Worm (Caenorhabditis elegans) whole organism, L4 larva: ENCODE data around the gene C33D9.10.

Experiments used
- F26F4.8 ChIP-seq: fragments of 200-800 bp; sonication (Bioruptor generic); conservative IDR thresholded peaks from 2 replicates; pipeline ENCODE4 v1.3.6; 2022; ENCODE audit warnings: missing genetic modification characterization, missing compliant biosample characterization
- F49E8.2 ChIP-seq: sonication (generic microtip); optimal IDR thresholded peaks from 2 replicates; lab custom pipeline; 2016; ENCODE audit warnings: missing compliant biosample characterization, mild to moderate bottlenecking, missing genetic modification characterization, borderline replicate concordance
- Y75B8A.6 ChIP-seq: fragments of 200-800 bp; sonication (Bioruptor generic); IDR thresholded peaks from 2 replicates; pipeline ENCODE4 v1.3.6; 2022; ENCODE audit warnings: missing genetic modification reagents, missing genetic modification characterization, missing compliant biosample characterization
- ZK546.5 ChIP-seq, 2 experiments: sonication (generic microtip); optimal IDR thresholded peaks; 2 replicates each; lab custom pipeline; 2017; ENCODE audit warnings: missing biosample characterization in 2 of 2, missing genetic modification characterization in 2 of 2
- aha-1 ChIP-seq: fragments of 150-350 bp; peaks from one replicate; lab custom pipeline; 2014; ENCODE audit warnings: missing biosample characterization, missing genetic modification characterization
- arid-1 ChIP-seq: fragments of 200-800 bp; sonication (Bioruptor generic); conservative IDR thresholded peaks from 2 replicates; pipeline ENCODE4 v1.3.6; 2022; ENCODE audit warnings: missing genetic modification reagents, missing genetic modification characterization, missing compliant biosample characterization
- ceh-28 ChIP-seq: fragments of 150-350 bp; optimal IDR thresholded peaks from 2 replicates; lab custom pipeline; 2014; ENCODE audit warnings: missing biosample characterization, missing genetic modification reagents, missing genetic modification characterization
- ceh-32 ChIP-seq: sonication (generic microtip); optimal IDR thresholded peaks from 2 replicates; lab custom pipeline; 2016; ENCODE audit warnings: mild to moderate bottlenecking, missing genetic modification characterization, missing compliant biosample characterization; ENCODE audit not compliant: poor library complexity
- cey-2 ChIP-seq: sonication (generic microtip); optimal IDR thresholded peaks from 3 replicates; lab custom pipeline; 2017; ENCODE audit warnings: missing genetic modification characterization, mild to moderate bottlenecking, missing compliant biosample characterization, antibody characterized with exemption, borderline replicate concordance; ENCODE audit not compliant: insufficient read depth
- daf-16 ChIP-seq, 3 experiments: sonication (generic microtip); optimal IDR thresholded peaks; 2 replicates each; lab custom pipeline; 2016 to 2017; ENCODE audit warnings: missing genetic modification characterization in 3 of 3, missing genetic modification reagents in 3 of 3, mild to moderate bottlenecking in 2 of 3, missing compliant biosample characterization in 2 of 3, missing biosample characterization in 1 of 3, moderate library complexity in 1 of 3
- daf-19 ChIP-seq: fragments of 200-800 bp; sonication (Bioruptor generic); conservative IDR thresholded peaks from 2 replicates; pipeline ENCODE4 v1.3.6; 2022; ENCODE audit warnings: missing genetic modification characterization, missing compliant biosample characterization
- dmd-6 ChIP-seq: fragments of 200-800 bp; sonication (Bioruptor generic); IDR thresholded peaks from 2 replicates; pipeline ENCODE4 v1.3.6; 2022; ENCODE audit warnings: missing genetic modification reagents, missing genetic modification characterization, missing compliant biosample characterization
- dve-1 ChIP-seq: sonication (generic microtip); optimal IDR thresholded peaks from 2 replicates; lab custom pipeline; 2017; ENCODE audit warnings: antibody characterized with exemption, mild to moderate bottlenecking, missing genetic modification characterization, missing compliant biosample characterization; ENCODE audit not compliant: insufficient read depth
- egl-43 ChIP-seq: fragments of 200-800 bp; sonication (Bioruptor generic); IDR thresholded peaks from 2 replicates; pipeline ENCODE4 v1.3.6; 2022; ENCODE audit warnings: missing genetic modification reagents, missing genetic modification characterization, missing compliant biosample characterization
- fkh-10 ChIP-seq: fragments of 150-350 bp; optimal IDR thresholded peaks from 2 replicates; lab custom pipeline; 2014; ENCODE audit warnings: missing biosample characterization, missing genetic modification reagents, missing genetic modification characterization
- gei-8 ChIP-seq: fragments of 200-800 bp; sonication (Bioruptor generic); optimal IDR thresholded peaks from 2 replicates; lab custom pipeline; 2018; ENCODE audit warnings: mild to moderate bottlenecking, missing genetic modification characterization, missing compliant biosample characterization
- hlh-30 ChIP-seq: sonication (generic microtip); optimal IDR thresholded peaks from 2 replicates; lab custom pipeline; 2017; ENCODE audit warnings: antibody characterized with exemption, mild to moderate bottlenecking, missing genetic modification characterization, missing compliant biosample characterization; ENCODE audit not compliant: insufficient read depth
- lim-7 ChIP-seq: fragments of 200-800 bp; sonication (Bioruptor generic); IDR thresholded peaks from 2 replicates; pipeline ENCODE4 v1.3.6; 2022; ENCODE audit warnings: missing genetic modification characterization, missing compliant biosample characterization
- lin-1 ChIP-seq: fragments of 200-800 bp; sonication (Bioruptor generic); IDR thresholded peaks from 2 replicates; pipeline ENCODE4 v1.3.6; 2022; ENCODE audit warnings: missing genetic modification reagents, missing genetic modification characterization, missing compliant biosample characterization
- lin-29 ChIP-seq: fragments of 200-800 bp; sonication (Bioruptor generic); IDR thresholded peaks from 2 replicates; pipeline ENCODE4 v1.3.6; 2022; ENCODE audit warnings: missing genetic modification reagents, missing genetic modification characterization, missing compliant biosample characterization
- lin-38 ChIP-seq: fragments of 200-800 bp; sonication (Bioruptor generic); IDR thresholded peaks from 2 replicates; pipeline ENCODE4 v1.3.6; 2022; ENCODE audit warnings: missing genetic modification reagents, missing genetic modification characterization, missing compliant biosample characterization
- lir-3 ChIP-seq: sonication (generic microtip); optimal IDR thresholded peaks from 2 replicates; lab custom pipeline; 2016; ENCODE audit warnings: mild to moderate bottlenecking, missing genetic modification characterization, missing compliant biosample characterization
- lsy-2 ChIP-seq, 2 experiments: fragments of 150-350 bp in 1 of 2; sonication (generic microtip) in 1 of 2; optimal IDR thresholded peaks; 2 replicates each; lab custom pipeline; 2014 to 2017; ENCODE audit warnings: missing biosample characterization in 2 of 2, missing genetic modification characterization in 2 of 2
- madf-9 ChIP-seq: fragments of 200-800 bp; sonication (Bioruptor generic); conservative IDR thresholded peaks from 2 replicates; pipeline ENCODE4 v1.3.6; 2022; ENCODE audit warnings: missing genetic modification reagents, missing genetic modification characterization, missing compliant biosample characterization
- mep-1 ChIP-seq: fragments of 150-350 bp; sonication (generic microtip); optimal IDR thresholded peaks from 3 replicates; lab custom pipeline; 2014; ENCODE audit warnings: missing biosample characterization, missing genetic modification characterization
- mxl-2 ChIP-seq: fragments of 200-800 bp; sonication (Bioruptor generic); conservative IDR thresholded peaks from 2 replicates; pipeline ENCODE4 v1.3.6; 2022; ENCODE audit warnings: missing genetic modification reagents, missing genetic modification characterization, missing compliant biosample characterization
- nhr-237 ChIP-seq: sonication (generic microtip); optimal IDR thresholded peaks from 2 replicates; lab custom pipeline; 2017; ENCODE audit warnings: missing biosample characterization, missing genetic modification characterization
- nhr-28 ChIP-seq: fragments of 150-350 bp; optimal IDR thresholded peaks from 2 replicates; lab custom pipeline; 2014; ENCODE audit warnings: missing biosample characterization, missing genetic modification characterization
- nhr-6 ChIP-seq: fragments of 150-350 bp; optimal IDR thresholded peaks from 2 replicates; lab custom pipeline; 2014; ENCODE audit warnings: missing biosample characterization, missing genetic modification characterization
- pha-4 ChIP-seq, 2 experiments: fragments of 150-350 bp in 1 of 2; fragments of 200-800 bp in 1 of 2; sonication (Bioruptor generic) in 1 of 2; IDR thresholded peaks in 1 of 2; optimal IDR thresholded peaks in 1 of 2; 2 replicates each; pipeline versions ENCODE4 v1.3.6 to Lab custom; 2014 to 2022; ENCODE audit warnings: missing genetic modification characterization in 2 of 2, missing genetic modification reagents in 2 of 2, missing biosample characterization in 1 of 2, missing compliant biosample characterization in 1 of 2
- php-3 ChIP-seq: fragments of 200-800 bp; sonication (Bioruptor generic); IDR thresholded peaks from 2 replicates; pipeline ENCODE4 v1.3.6; 2022; ENCODE audit warnings: missing genetic modification reagents, missing genetic modification characterization, missing compliant biosample characterization
- sdz-12 ChIP-seq: fragments of 200-800 bp; sonication (Bioruptor generic); optimal IDR thresholded peaks from 2 replicates; lab custom pipeline; 2018; ENCODE audit warnings: mild to moderate bottlenecking, missing genetic modification characterization, missing compliant biosample characterization
- set-16 ChIP-seq: fragments of 200-800 bp; sonication (Bioruptor generic); IDR thresholded peaks from 2 replicates; pipeline ENCODE4 v1.3.6; 2022; ENCODE audit warnings: missing genetic modification reagents, missing genetic modification characterization, missing compliant biosample characterization
- skn-1 ChIP-seq: fragments of 150-350 bp; optimal IDR thresholded peaks from 2 replicates; lab custom pipeline; 2014; ENCODE audit warnings: missing biosample characterization, missing genetic modification characterization
- spr-1 ChIP-seq: sonication (generic microtip); optimal IDR thresholded peaks from 2 replicates; lab custom pipeline; 2016; ENCODE audit warnings: mild to moderate bottlenecking, missing genetic modification characterization, missing compliant biosample characterization
- unc-62 ChIP-seq, 3 experiments: fragments of 150-350 bp in 1 of 3; sonication (generic microtip); optimal IDR thresholded peaks in 2 of 3; peaks in 1 of 3; 1 replicate in 1 of 3; 2 replicates in 2 of 3; lab custom pipeline; 2014 to 2017; ENCODE audit warnings: missing biosample characterization in 3 of 3, missing genetic modification characterization in 3 of 3, missing genetic modification reagents in 3 of 3, missing genotype in 1 of 3
- zfp-2 ChIP-seq: sonication (generic microtip); optimal IDR thresholded peaks from 2 replicates; lab custom pipeline; 2016; ENCODE audit warnings: mild to moderate bottlenecking, missing genetic modification characterization, missing compliant biosample characterization
- zfp-3 ChIP-seq: fragments of 200-800 bp; sonication (Bioruptor generic); conservative IDR thresholded peaks from 2 replicates; pipeline ENCODE4 v1.3.6; 2022; ENCODE audit warnings: missing genetic modification reagents, missing genetic modification characterization, missing compliant biosample characterization
- zip-11 ChIP-seq: fragments of 200-800 bp; sonication (Bioruptor generic); IDR thresholded peaks from 2 replicates; pipeline ENCODE4 v1.3.6; 2022; ENCODE audit warnings: missing genetic modification characterization, missing compliant biosample characterization
- zip-2 ChIP-seq: fragments of 150-350 bp; optimal IDR thresholded peaks from 2 replicates; lab custom pipeline; 2014; ENCODE audit warnings: missing biosample characterization, missing genetic modification characterization

The C33D9.10 gene

ce11 chrIV:8778045-8778444 lies 9.9 kb downstream of the C33D9.10 start, which contains the start of gene C33D9.6:
Gene C33D9.6 (minus strand): TSS chrIV:8778145.
- TF ChIP-seq lin-29 (no peak), zip-11 (GFP tag; lab: Robert Waterston, UW) (no peak), lin-38 (GFP tag; lab: Robert Waterston, UW) (no peak), set-16 (GFP tag; lab: Robert Waterston, UW) (no peak), cey-2 (no peak), zfp-3 (GFP tag; lab: Robert Waterston, UW) (no peak), zfp-2 (tag; lab: Kevin White, UChicago) (no peak), nhr-6 (tag; lab: Kevin White, UChicago) (no peak), aha-1 (tag; lab: Kevin White, UChicago) (peak; percentile 50)

- no peak for TF ChIP-seq ZK546.5 (tag; optimal IDR thresholded peaks at IDR 0.05; lab: Kevin White, UChicago)
- TF ChIP-seq arid-1 (GFP tag; lab: Robert Waterston, UW) = no peak
- no peak for TF ChIP-seq Y75B8A.6
- TF ChIP-seq mxl-2 (GFP tag; lab: Robert Waterston, UW) = no peak
- TF ChIP-seq lsy-2 (tag; optimal IDR thresholded peaks at IDR 0.05; lab: Kevin White, UChicago) = no peak
- no peak for TF ChIP-seq lim-7 (GFP tag; lab: Robert Waterston, UW)
- no peak for TF ChIP-seq fkh-10 (GFP tag; lab: Kevin White, UChicago)
- no peak for TF ChIP-seq hlh-30
- no peak for TF ChIP-seq daf-19 (GFP tag; lab: Robert Waterston, UW)
- TF ChIP-seq F26F4.8 (GFP tag; lab: Robert Waterston, UW) = no peak
Observed at ce11 chrIV:8772800-8773256, 15.1 kb downstream of the C33D9.10 start, which contains the start of gene F20C5.6. Gene F20C5.6 (minus strand): TSS chrIV:8773206.

ce11 chrIV:8769539-8769938 lies 18.4 kb downstream of the C33D9.10 start, which contains the start of gene F20C5.5:
Gene F20C5.5 (minus strand): TSS chrIV:8769639.
- TF ChIP-seq aha-1 (tag; lab: Kevin White, UChicago) (peak; percentile 39), F26F4.8 (GFP tag; lab: Robert Waterston, UW) (no peak)

- TF ChIP-seq nhr-28 (tag; lab: Kevin White, UChicago) (peak; percentile 27), zip-2 (tag; lab: Kevin White, UChicago) (no peak)
Observed at ce11 chrIV:8764567-8764966, 23.4 kb downstream of the C33D9.10 start, which contains the start of gene cdc-50.B. Gene cdc-50.B (plus strand): TSS chrIV:8764867.

- TF ChIP-seq lin-1 (GFP tag; lab: Robert Waterston, UW) (no peak), lir-3 (tag; lab: Kevin White, UChicago) (no peak), ceh-28 (tag; lab: Kevin White, UChicago) (peak; percentile 16), nhr-6 (tag; lab: Kevin White, UChicago) (peak; percentile 13), php-3 (GFP tag; lab: Robert Waterston, UW) (no peak), egl-43 (no peak), mep-1 (tag; lab: Kevin White, UChicago) (peak; percentile 61), lsy-2 (tag; optimal IDR thresholded peaks at IDR 0.05; lab: Kevin White, UChicago) (no peak), fkh-10 (GFP tag; lab: Kevin White, UChicago) (peak; percentile 94), dve-1 (tag; lab: Kevin White, UChicago) (no peak), gei-8 (GFP tag; lab: Kevin White, UChicago) (no peak), daf-19 (GFP tag; lab: Robert Waterston, UW) (no peak), nhr-237 (tag; lab: Kevin White, UChicago) (no peak), sdz-12 (GFP tag; lab: Kevin White, UChicago) (no peak), madf-9 (GFP tag; lab: Robert Waterston, UW) (no peak), ceh-32 (tag; lab: Kevin White, UChicago) (no peak), unc-62 (GFP tag; optimal IDR thresholded peaks at IDR 0.05 in 1 of 2; lab: Kevin White, UChicago) (peak in 1 of 2 experiments; percentile 98), unc-62 (tag; optimal IDR thresholded peaks at IDR 0.05; lab: Kevin White, UChicago) (no peak), daf-16 (GFP tag; optimal IDR thresholded peaks at IDR 0.05; lab: Kevin White, UChicago) (no peak), daf-16 (tag; optimal IDR thresholded peaks at IDR 0.05; lab: Kevin White, UChicago) (no peak), pha-4 (GFP tag; IDR thresholded peaks at IDR 0.05; lab: Robert Waterston, UW) (no peak), pha-4 (tag; optimal IDR thresholded peaks at IDR 0.05; lab: Kevin White, UChicago) (no peak), F49E8.2 (tag; lab: Kevin White, UChicago) (no peak), ZK546.5 (tag; optimal IDR thresholded peaks at IDR 0.05; lab: Kevin White, UChicago) (no peak), dmd-6 (no peak), spr-1 (tag; lab: Kevin White, UChicago) (no peak), zip-2 (tag; lab: Kevin White, UChicago) (no peak), skn-1 (no peak), hlh-30 (peak; percentile 30)
Observed at ce11 chrIV:8762471-8762870, 25.5 kb downstream of the C33D9.10 start.
